Fruit fly (Drosophila melanogaster) whole organism, embryonic: Measurements from ENCODE around the gene CG11030.

Experiments
- Atf3 ChIP-seq: fragments of 200-800 bp; sonication (Bioruptor generic); optimal IDR thresholded peaks from 3 replicates; lab custom pipeline; 2016; ENCODE audit warnings: missing biosample characterization, missing genetic modification characterization
- BEAF-32 ChIP-seq: fragments of 200-800 bp; sonication (Bioruptor generic); optimal IDR thresholded peaks from 3 replicates; lab custom pipeline; 2017; ENCODE audit warnings: missing biosample characterization, missing genetic modification characterization, mild to moderate bottlenecking, moderate library complexity, missing genetic modification reagents
- Bteb2 ChIP-seq: fragments of 200-800 bp; sonication (Bioruptor generic); optimal IDR thresholded peaks from 2 replicates; lab custom pipeline; 2016; ENCODE audit warnings: missing biosample characterization, missing genetic modification characterization
- CG10274 ChIP-seq: fragments of 200-800 bp; sonication (Bioruptor generic); optimal IDR thresholded peaks from 3 replicates; lab custom pipeline; 2017; ENCODE audit warnings: missing biosample characterization, mild to moderate bottlenecking, missing genetic modification characterization
- CG10543 ChIP-seq: fragments of 200-800 bp; sonication (Bioruptor generic); optimal IDR thresholded peaks from 3 replicates; lab custom pipeline; 2017; ENCODE audit warnings: missing biosample characterization, mild to moderate bottlenecking, missing genetic modification characterization, moderate library complexity
- CG12299 ChIP-seq: fragments of 200-800 bp; sonication (Bioruptor generic); optimal IDR thresholded peaks from 2 replicates; lab custom pipeline; 2018; ENCODE audit warnings: missing biosample characterization, mild to moderate bottlenecking, missing genetic modification characterization
- CG13123 ChIP-seq: fragments of 200-800 bp; sonication (Bioruptor generic); optimal IDR thresholded peaks from 2 replicates; lab custom pipeline; 2016; ENCODE audit warnings: missing biosample characterization, missing genetic modification characterization
- CG15479 ChIP-seq: fragments of 200-800 bp; sonication (Bioruptor generic); optimal IDR thresholded peaks from 3 replicates; lab custom pipeline; 2019; ENCODE audit warnings: missing biosample characterization, mild to moderate bottlenecking, missing genetic modification characterization, moderate library complexity
- CG17186 ChIP-seq: fragments of 200-800 bp; sonication (Bioruptor generic); optimal IDR thresholded peaks from 3 replicates; lab custom pipeline; 2017; ENCODE audit warnings: missing biosample characterization, missing genetic modification reagents, missing genetic modification characterization
- CG17359 ChIP-seq: fragments of 200-800 bp; sonication (Bioruptor generic); optimal IDR thresholded peaks from 3 replicates; lab custom pipeline; 2018; ENCODE audit warnings: missing biosample characterization, mild to moderate bottlenecking, missing genetic modification characterization, moderate library complexity
- CG18262 ChIP-seq: fragments of 200-800 bp; optimal IDR thresholded peaks from 3 replicates; lab custom pipeline; 2019; ENCODE audit warnings: missing biosample characterization, mild to moderate bottlenecking, missing genetic modification characterization, moderate library complexity
- CG18476 ChIP-seq: fragments of 200-800 bp; sonication (Bioruptor generic); optimal IDR thresholded peaks from 2 replicates; lab custom pipeline; 2016; ENCODE audit warnings: missing biosample characterization, mild to moderate bottlenecking, missing genetic modification characterization
- CG30020 ChIP-seq: fragments of 200-800 bp; optimal IDR thresholded peaks from 2 replicates; lab custom pipeline; 2019; ENCODE audit warnings: missing biosample characterization, mild to moderate bottlenecking, missing genetic modification characterization, moderate library complexity
- CG34224 ChIP-seq: fragments of 200-800 bp; sonication (Bioruptor generic); IDR thresholded peaks from 3 replicates; pipeline ENCODE4 v1.3.6; 2022; ENCODE audit warnings: missing biosample characterization, missing genetic modification characterization; ENCODE audit not compliant: partially characterized antibody
- CG42726 ChIP-seq: fragments of 200-800 bp; sonication (Bioruptor generic); IDR thresholded peaks from 2 replicates; pipeline ENCODE4 v1.3.6; 2022; ENCODE audit warnings: missing biosample characterization, missing genetic modification characterization; ENCODE audit not compliant: partially characterized antibody
- CG4424 ChIP-seq: fragments of 200-800 bp; sonication (Bioruptor generic); optimal IDR thresholded peaks from 3 replicates; lab custom pipeline; 2016; ENCODE audit warnings: missing biosample characterization, missing genetic modification characterization
- CG7745 ChIP-seq: fragments of 200-800 bp; sonication (Bioruptor generic); optimal IDR thresholded peaks from 2 replicates; lab custom pipeline; 2018; ENCODE audit warnings: missing biosample characterization, mild to moderate bottlenecking, missing genetic modification characterization, moderate library complexity
- CG7987 ChIP-seq: fragments of 200-800 bp; sonication (Bioruptor generic); optimal IDR thresholded peaks from 2 replicates; lab custom pipeline; 2018; ENCODE audit warnings: missing biosample characterization, mild to moderate bottlenecking, missing genetic modification characterization, moderate library complexity
- CG8089 ChIP-seq: fragments of 200-800 bp; sonication (Bioruptor generic); optimal IDR thresholded peaks from 3 replicates; lab custom pipeline; 2016; ENCODE audit warnings: missing biosample characterization, missing genetic modification characterization
- CG8281 ChIP-seq: fragments of 200-800 bp; sonication (Bioruptor generic); optimal IDR thresholded peaks from 2 replicates; lab custom pipeline; 2018; ENCODE audit warnings: missing biosample characterization, mild to moderate bottlenecking, missing genetic modification characterization, moderate library complexity
- CG8290 ChIP-seq, 3 experiments: fragments of 200-800 bp; sonication (Bioruptor generic); optimal IDR thresholded peaks; 2 replicates each; lab custom pipeline; 2016 to 2019; ENCODE audit warnings: missing biosample characterization in 3 of 3, missing genetic modification characterization in 3 of 3, mild to moderate bottlenecking in 2 of 3, moderate library complexity in 1 of 3
- CG8478 ChIP-seq: fragments of >200 bp; optimal IDR thresholded peaks from 2 replicates; lab custom pipeline; 2018
- CG8765 ChIP-seq: fragments of 200-800 bp; sonication (Bioruptor generic); IDR thresholded peaks from 2 replicates; pipeline ENCODE4 v1.3.6; 2022; ENCODE audit warnings: missing biosample characterization, missing genetic modification characterization
- ERR ChIP-seq: fragments of 200-800 bp; sonication (Bioruptor generic); optimal IDR thresholded peaks from 2 replicates; lab custom pipeline; 2016; ENCODE audit warnings: missing biosample characterization, missing genetic modification characterization
- H15 ChIP-seq: fragments of 200-800 bp; sonication (Bioruptor generic); IDR thresholded peaks from 3 replicates; pipeline ENCODE4 v1.3.6; 2022; ENCODE audit warnings: missing biosample characterization, missing genetic modification characterization
- HHEX ChIP-seq: fragments of 200-800 bp; sonication (Bioruptor generic); optimal IDR thresholded peaks from 3 replicates; lab custom pipeline; 2017; ENCODE audit warnings: missing biosample characterization, mild to moderate bottlenecking, missing genetic modification characterization, missing genetic modification reagents
- HLH54F ChIP-seq: fragments of 200-800 bp; sonication (Bioruptor generic); optimal IDR thresholded peaks from 3 replicates; lab custom pipeline; 2016; ENCODE audit warnings: missing biosample characterization, missing genetic modification characterization
- Lpt ChIP-seq: fragments of >200 bp; optimal IDR thresholded peaks from 2 replicates; lab custom pipeline; 2018; ENCODE audit warnings: missing biosample characterization, missing genetic modification characterization
- Nf-YC ChIP-seq: fragments of 200-800 bp; optimal IDR thresholded peaks from 3 replicates; lab custom pipeline; 2019; ENCODE audit warnings: missing biosample characterization, mild to moderate bottlenecking, missing genetic modification characterization, moderate library complexity
- Sox102F ChIP-seq: fragments of 200-800 bp; sonication (Bioruptor generic); optimal IDR thresholded peaks from 2 replicates; lab custom pipeline; 2018; ENCODE audit warnings: missing biosample characterization, mild to moderate bottlenecking, missing genetic modification characterization, moderate library complexity
- Usf ChIP-seq: fragments of 200-800 bp; sonication (Bioruptor generic); optimal IDR thresholded peaks from 2 replicates; lab custom pipeline; 2017; ENCODE audit warnings: missing genotype, missing biosample characterization, missing genetic modification characterization
- Xbp1 ChIP-seq: fragments of 200-800 bp; sonication (Bioruptor generic); optimal IDR thresholded peaks from 3 replicates; lab custom pipeline; 2016; ENCODE audit warnings: missing biosample characterization, mild to moderate bottlenecking, missing genetic modification characterization
- ac ChIP-seq: fragments of 200-800 bp; sonication (Bioruptor generic); optimal IDR thresholded peaks from 3 replicates; lab custom pipeline; 2017; ENCODE audit warnings: missing biosample characterization, mild to moderate bottlenecking, missing genetic modification characterization
- ash1 ChIP-seq: fragments of 200-800 bp; sonication (Bioruptor generic); optimal IDR thresholded peaks from 2 replicates; lab custom pipeline; 2018; ENCODE audit warnings: missing biosample characterization, mild to moderate bottlenecking, missing genetic modification characterization
- bab2 ChIP-seq: fragments of 200-800 bp; sonication (Bioruptor generic); optimal IDR thresholded peaks from 2 replicates; lab custom pipeline; 2016; ENCODE audit warnings: missing biosample characterization, missing genetic modification characterization
- bcd ChIP-seq: fragments of 200-800 bp; sonication (Bioruptor generic); optimal IDR thresholded peaks from 2 replicates; lab custom pipeline; 2017; ENCODE audit warnings: missing biosample characterization, mild to moderate bottlenecking, missing genetic modification characterization
- cato ChIP-seq: fragments of 200-800 bp; sonication (Bioruptor generic); optimal IDR thresholded peaks from 2 replicates; lab custom pipeline; 2016; ENCODE audit warnings: missing biosample characterization, missing genetic modification characterization, borderline replicate concordance
- dati ChIP-seq: fragments of 200-800 bp; sonication (Bioruptor generic); IDR thresholded peaks from 2 replicates; pipeline ENCODE4 v1.3.6; 2022; ENCODE audit warnings: missing biosample characterization, missing genetic modification characterization
- dmrt11E ChIP-seq: fragments of 200-800 bp; sonication (Bioruptor generic); optimal IDR thresholded peaks from 3 replicates; lab custom pipeline; 2018; ENCODE audit warnings: missing biosample characterization, mild to moderate bottlenecking, missing genetic modification characterization, moderate library complexity
- eyg ChIP-seq: fragments of 200-800 bp; sonication (Bioruptor generic); optimal IDR thresholded peaks from 3 replicates; lab custom pipeline; 2016; ENCODE audit warnings: missing biosample characterization, missing genetic modification characterization
- fd3F ChIP-seq: fragments of 200-800 bp; sonication (Bioruptor generic); optimal IDR thresholded peaks from 2 replicates; lab custom pipeline; 2018; ENCODE audit warnings: missing biosample characterization, mild to moderate bottlenecking, missing genetic modification characterization, moderate library complexity
- hth ChIP-seq: fragments of >200 bp; optimal IDR thresholded peaks from 2 replicates; lab custom pipeline; 2017; ENCODE audit warnings: inconsistent platforms
- ind ChIP-seq: fragments of 200-800 bp; sonication (Bioruptor generic); optimal IDR thresholded peaks from 3 replicates; lab custom pipeline; 2016; ENCODE audit warnings: missing biosample characterization, missing genetic modification characterization
- inv ChIP-seq: fragments of 200-800 bp; sonication (Bioruptor generic); IDR thresholded peaks from 2 replicates; pipeline ENCODE4 v1.3.6; 2022; ENCODE audit warnings: missing biosample characterization, missing genetic modification characterization; ENCODE audit not compliant: partially characterized antibody
- kni ChIP-seq: fragments of 200-800 bp; sonication (Bioruptor generic); optimal IDR thresholded peaks from 3 replicates; lab custom pipeline; 2017; ENCODE audit warnings: mild to moderate bottlenecking, missing biosample characterization, missing genetic modification reagents, missing genetic modification characterization
- nmo ChIP-seq: fragments of 200-800 bp; sonication (Bioruptor generic); optimal IDR thresholded peaks from 2 replicates; lab custom pipeline; 2018; ENCODE audit warnings: missing biosample characterization, mild to moderate bottlenecking, missing genetic modification characterization, moderate library complexity
- oc ChIP-seq: fragments of 200-800 bp; sonication (Bioruptor generic); optimal IDR thresholded peaks from 2 replicates; lab custom pipeline; 2018; ENCODE audit warnings: missing biosample characterization, mild to moderate bottlenecking, missing genetic modification characterization, moderate library complexity
- pnt ChIP-seq: fragments of 200-800 bp; sonication (Bioruptor generic); optimal IDR thresholded peaks from 3 replicates; lab custom pipeline; 2016; ENCODE audit warnings: missing biosample characterization, missing genetic modification characterization
- ranshi ChIP-seq: fragments of 200-800 bp; sonication (Bioruptor generic); IDR thresholded peaks from 2 replicates; pipeline ENCODE4 v1.3.6; 2022; ENCODE audit warnings: missing biosample characterization, missing genetic modification characterization
- so ChIP-seq: fragments of 200-800 bp; sonication (Bioruptor generic); IDR thresholded peaks from 3 replicates; pipeline ENCODE4 v1.3.6; 2022; ENCODE audit warnings: missing biosample characterization, missing genetic modification characterization
- sob ChIP-seq: fragments of 200-800 bp; sonication (Bioruptor generic); IDR thresholded peaks from 2 replicates; pipeline ENCODE4 v1.3.6; 2022; ENCODE audit warnings: missing biosample characterization, missing genetic modification characterization

CG11030 gene

dm6 chr2L:5724521-5725023 is at the start of gene CG11030 (continued):
- TF ChIP-seq pnt (GFP tag; lab: Kevin White, UChicago) (no peak), CG30020 (no peak), CG7987 (no peak), CG18476 (GFP tag; lab: Kevin White, UChicago) (no peak), CG8765 (GFP tag; lab: Robert Waterston, UW) (no peak), ac (GFP tag; lab: Kevin White, UChicago) (no peak), bcd (GFP tag; lab: Kevin White, UChicago) (peak; percentile 8), CG10543 (GFP tag; lab: Kevin White, UChicago) (no peak), nmo (GFP tag; lab: Kevin White, UChicago) (peak; percentile 30), ind (GFP tag; lab: Kevin White, UChicago) (no peak), oc (tag; lab: Kevin White, UChicago) (no peak), HHEX (GFP tag; lab: Kevin White, UChicago) (no peak), CG17359 (tag; lab: Kevin White, UChicago) (no peak), CG8290 (GFP tag; optimal IDR thresholded peaks at IDR 0.05; lab: Kevin White, UChicago) (no peak), CG8290 (tag; optimal IDR thresholded peaks at IDR 0.05; lab: Kevin White, UChicago) (no peak), fd3F (no peak), kni (GFP tag; lab: Kevin White, UChicago) (peak; percentile 43), Xbp1 (GFP tag; lab: Kevin White, UChicago) (peak; percentile 21), Usf (GFP tag; lab: Kevin White, UChicago) (no peak), so (GFP tag; lab: Robert Waterston, UW) (no peak), eyg (GFP tag; lab: Kevin White, UChicago) (no peak), CG8089 (GFP tag; lab: Kevin White, UChicago) (no peak), CG8281 (tag; lab: Kevin White, UChicago) (no peak), CG8478 (lab: Kevin White, UChicago) (no peak), Sox102F (GFP tag; lab: Kevin White, UChicago) (no peak), ERR (GFP tag; lab: Kevin White, UChicago) (no peak), ash1 (GFP tag; lab: Kevin White, UChicago) (no peak), inv (GFP tag; lab: Robert Waterston, UW) (peak; percentile 99), BEAF-32 (GFP tag; lab: Kevin White, UChicago) (peak; percentile 96), HLH54F (GFP tag; lab: Kevin White, UChicago) (no peak), CG17186 (GFP tag; lab: Kevin White, UChicago) (no peak), CG7745 (tag; lab: Kevin White, UChicago) (no peak), CG12299 (tag; lab: Kevin White, UChicago) (no peak), CG10274 (GFP tag; lab: Kevin White, UChicago) (no peak), CG13123 (GFP tag; lab: Kevin White, UChicago) (no peak), Nf-YC (no peak), hth (lab: Kevin White, UChicago) (no peak), dmrt11E (tag; lab: Kevin White, UChicago) (no peak), Lpt (GFP tag; lab: Kevin White, UChicago) (no peak), CG42726 (GFP tag; lab: Robert Waterston, UW) (peak; percentile 100), ranshi (GFP tag; lab: Robert Waterston, UW) (0 out of 2 replicates have a peak, but pooled peaks have one; percentile 5), bab2 (GFP tag; lab: Kevin White, UChicago) (no peak), cato (GFP tag; lab: Kevin White, UChicago) (no peak), H15 (no peak), sob (GFP tag; lab: Robert Waterston, UW) (peak; percentile 45), CG34224 (GFP tag; lab: Robert Waterston, UW) (peak; percentile 98), Bteb2 (GFP tag; lab: Kevin White, UChicago) (no peak), CG4424 (GFP tag; lab: Kevin White, UChicago) (peak; percentile 5), dati (GFP tag; lab: Robert Waterston, UW) (no peak), Atf3 (GFP tag; lab: Kevin White, UChicago) (no peak), CG18262 (tag; lab: Kevin White, UChicago) (peak; percentile 1), CG15479 (GFP tag; lab: Kevin White, UChicago) (peak; percentile 54)
